Worm (Caenorhabditis elegans): ENCODE data around the gene sumv-2.

ce11 chrV:4615802-4616201 is 1.6 kb upstream of the sumv-2 start, which contains the start of the genes Y61A9LA.10 and F54D11.4:
- TF ChIP-seq nhr-12 (tag; optimal IDR thresholded peaks at IDR 0.05), result no peak
- TF ChIP-seq egl-27 (tag; optimal IDR thresholded peaks at IDR 0.05), result peak; percentile 37
- no peak for TF ChIP-seq ceh-82 (tag; optimal IDR thresholded peaks at IDR 0.05)
- TF ChIP-seq ama-1 (optimal IDR thresholded peaks at IDR 0.05), result no peak
- TF ChIP-seq nhr-6 (tag; optimal IDR thresholded peaks at IDR 0.05), result no peak
- TF ChIP-seq unc-62 (GFP tag; optimal IDR thresholded peaks at IDR 0.05), result no peak
- TF ChIP-seq dmd-4 (tag; optimal IDR thresholded peaks at IDR 0.05), result no peak
- TF ChIP-seq F13H6.1 (tag; optimal IDR thresholded peaks at IDR 0.05), result peak; percentile 36
- TF ChIP-seq ZK546.5 (tag; optimal IDR thresholded peaks at IDR 0.05), result no peak
- peak; percentile 41 for TF ChIP-seq lin-11 (tag; optimal IDR thresholded peaks at IDR 0.05)
- no peak for TF ChIP-seq zag-1 (tag; optimal IDR thresholded peaks at IDR 0.05)
- peak; percentile 22 for TF ChIP-seq nhr-77 (tag; optimal IDR thresholded peaks at IDR 0.05)

Data from whole organism, L2 larva.